Worm (Caenorhabditis elegans) whole organism, L4 larva: ENCODE measurements around the gene skpo-3.

Experiments used
- ama-1 ChIP-seq: fragments of 150-350 bp; optimal IDR thresholded peaks from 2 replicates; lab custom pipeline; 2014; ENCODE audit warnings: inconsistent platforms, mixed read lengths
- fos-1 ChIP-seq: fragments of 150-350 bp; optimal IDR thresholded peaks from 2 replicates; lab custom pipeline; 2014; ENCODE audit warnings: missing biosample characterization, missing genetic modification characterization
- madf-9 ChIP-seq: fragments of 200-800 bp; sonication (Bioruptor generic); conservative IDR thresholded peaks from 2 replicates; pipeline ENCODE4 v1.3.6; 2022; ENCODE audit warnings: missing genetic modification reagents, missing genetic modification characterization, missing compliant biosample characterization
- nhr-237 ChIP-seq: sonication (generic microtip); optimal IDR thresholded peaks from 2 replicates; lab custom pipeline; 2017; ENCODE audit warnings: missing biosample characterization, missing genetic modification characterization
- nhr-25 ChIP-seq: sonication (generic microtip); optimal IDR thresholded peaks from 2 replicates; lab custom pipeline; 2017; ENCODE audit warnings: missing genetic modification characterization, mild to moderate bottlenecking, missing compliant biosample characterization, antibody characterized with exemption, moderate library complexity, borderline replicate concordance; ENCODE audit not compliant: insufficient read depth
- pha-4 ChIP-seq, 2 experiments: fragments of 150-350 bp in 1 of 2; fragments of 200-800 bp in 1 of 2; sonication (Bioruptor generic) in 1 of 2; IDR thresholded peaks in 1 of 2; optimal IDR thresholded peaks in 1 of 2; 2 replicates each; pipeline versions ENCODE4 v1.3.6 to Lab custom; 2014 to 2022; ENCODE audit warnings: missing genetic modification characterization in 2 of 2, missing genetic modification reagents in 2 of 2, missing biosample characterization in 1 of 2, missing compliant biosample characterization in 1 of 2
- unc-62 ChIP-seq, 3 experiments: fragments of 150-350 bp in 1 of 3; sonication (generic microtip); optimal IDR thresholded peaks in 2 of 3; peaks in 1 of 3; 1 replicate in 1 of 3; 2 replicates in 2 of 3; lab custom pipeline; 2014 to 2017; ENCODE audit warnings: missing biosample characterization in 3 of 3, missing genetic modification characterization in 3 of 3, missing genetic modification reagents in 3 of 3, missing genotype in 1 of 3

DNA sequence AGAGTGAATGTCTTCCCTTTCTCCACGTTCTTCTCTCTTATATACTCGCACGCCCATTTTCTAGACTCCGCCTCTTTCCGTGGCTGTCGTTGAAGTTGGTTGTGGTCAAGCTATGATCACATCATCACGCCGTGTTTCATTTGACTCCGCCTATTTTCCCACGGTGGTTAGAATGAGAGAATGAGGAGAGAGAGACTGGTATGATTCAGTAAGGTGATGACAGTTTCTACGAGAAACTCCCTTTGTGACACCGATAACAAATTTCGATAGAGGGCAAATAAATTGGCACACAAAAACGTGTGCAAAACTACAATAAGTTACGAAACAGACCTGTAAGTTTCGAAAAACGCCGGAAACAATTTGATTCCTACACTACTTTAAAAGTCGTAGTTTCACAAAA, 34.9 kb downstream of the skpo-3 start:
- TF ChIP-seq pha-4 (GFP tag; IDR thresholded peaks at IDR 0.05; lab: Robert Waterston, UW) (no peak), pha-4 (tag; optimal IDR thresholded peaks at IDR 0.05; lab: Kevin White, UChicago) (no peak), nhr-25 (no peak), ama-1 (no peak), madf-9 (no peak), fos-1 (no peak), nhr-237 (tag; lab: Kevin White, UChicago) (no peak), unc-62 (GFP tag; optimal IDR thresholded peaks at IDR 0.05 in 1 of 2; lab: Kevin White, UChicago) (peak in 1 of 2 experiments; percentile 59), unc-62 (tag; optimal IDR thresholded peaks at IDR 0.05; lab: Kevin White, UChicago) (no peak)
